Fruit fly (Drosophila melanogaster): Measurements from ENCODE around the gene ATPsynCF6.

- TF ChIP-seq Tbp (GFP tag; optimal IDR thresholded peaks at IDR 0.05) (no peak), CG10147 (GFP tag; optimal IDR thresholded peaks at IDR 0.05) (no peak), Eip74EF (GFP tag; optimal IDR thresholded peaks at IDR 0.05) (no peak), Oaz (GFP tag; IDR thresholded peaks at IDR 0.05) (no peak), Ptx1 (GFP tag; IDR thresholded peaks at IDR 0.05) (no peak), her (GFP tag; optimal IDR thresholded peaks at IDR 0.05) (no peak), CG14667 (GFP tag; IDR thresholded peaks at IDR 0.05) (no peak), h (optimal IDR thresholded peaks at IDR 0.05) (no peak), pita (GFP tag; optimal IDR thresholded peaks at IDR 0.05) (no peak), nau (GFP tag; optimal IDR thresholded peaks at IDR 0.05) (no peak), YL-1 (GFP tag; optimal IDR thresholded peaks at IDR 0.05) (no peak)
These were observed 45.7 kb upstream of the ATPsynCF6 start for dm6 chr3R:23401519-23401918.

All from whole organism, embryonic.